Fruit fly (Drosophila melanogaster) whole organism, embryonic: ENCODE measurements around the gene CG17239.
A peak's percentile ranks its signal among the peaks of the same experiment; 100 is the strongest.

Source experiments
- Aef1 ChIP-seq: fragments of 200-800 bp; sonication (Bioruptor generic); IDR thresholded peaks from 3 replicates; pipeline ENCODE4 v1.3.6; 2022; ENCODE audit warnings: missing biosample characterization, missing genetic modification characterization
- Atf6 ChIP-seq: fragments of 200-800 bp; sonication (Bioruptor generic); IDR thresholded peaks from 2 replicates; pipeline ENCODE4 v1.3.6; 2022; ENCODE audit warnings: missing biosample characterization, missing genetic modification characterization
- CG10274 ChIP-seq: fragments of 200-800 bp; sonication (Bioruptor generic); optimal IDR thresholded peaks from 3 replicates; lab custom pipeline; 2017; ENCODE audit warnings: missing biosample characterization, mild to moderate bottlenecking, missing genetic modification characterization
- CG10979 ChIP-seq: fragments of 200-800 bp; sonication (Bioruptor generic); optimal IDR thresholded peaks from 2 replicates; lab custom pipeline; 2018; ENCODE audit warnings: missing biosample characterization, mild to moderate bottlenecking, missing genetic modification characterization, moderate library complexity
- CG11456 ChIP-seq: fragments of 200-800 bp; sonication (Bioruptor generic); IDR thresholded peaks from 3 replicates; pipeline ENCODE4 v1.3.6; 2022; ENCODE audit warnings: missing biosample characterization, missing genetic modification characterization
- CG11504 ChIP-seq: fragments of 200-800 bp; sonication (Bioruptor generic); optimal IDR thresholded peaks from 3 replicates; lab custom pipeline; 2019; ENCODE audit warnings: missing biosample characterization, mild to moderate bottlenecking, missing genetic modification characterization, moderate library complexity
- CG14860 ChIP-seq: fragments of 200-800 bp; sonication (Bioruptor generic); IDR thresholded peaks from 3 replicates; pipeline ENCODE4 v1.3.6; 2022; ENCODE audit warnings: missing biosample characterization, missing genetic modification characterization; ENCODE audit not compliant: partially characterized antibody
- CG14965 ChIP-seq: fragments of 200-800 bp; sonication (Bioruptor generic); optimal IDR thresholded peaks from 2 replicates; lab custom pipeline; 2016; ENCODE audit warnings: missing biosample characterization, missing genetic modification characterization, borderline replicate concordance
- CG15696 ChIP-seq: fragments of 200-800 bp; sonication (Bioruptor generic); optimal IDR thresholded peaks from 2 replicates; lab custom pipeline; 2019; ENCODE audit warnings: missing biosample characterization, mild to moderate bottlenecking, missing genetic modification characterization, moderate library complexity
- CG1647 ChIP-seq: fragments of 200-800 bp; sonication (Bioruptor generic); optimal IDR thresholded peaks from 3 replicates; lab custom pipeline; 2016; ENCODE audit warnings: missing biosample characterization, missing genetic modification characterization
- CG16815 ChIP-seq: fragments of 200-800 bp; sonication (Bioruptor generic); optimal IDR thresholded peaks from 3 replicates; lab custom pipeline; 2017; ENCODE audit warnings: missing biosample characterization, mild to moderate bottlenecking, missing genetic modification characterization
- CG17359 ChIP-seq: fragments of 200-800 bp; sonication (Bioruptor generic); optimal IDR thresholded peaks from 3 replicates; lab custom pipeline; 2018; ENCODE audit warnings: missing biosample characterization, mild to moderate bottlenecking, missing genetic modification characterization, moderate library complexity
- CG17829 ChIP-seq: fragments of 200-800 bp; optimal IDR thresholded peaks from 2 replicates; lab custom pipeline; 2019; ENCODE audit warnings: missing biosample characterization, mild to moderate bottlenecking, missing genetic modification characterization, moderate library complexity
- CG18262 ChIP-seq: fragments of 200-800 bp; optimal IDR thresholded peaks from 3 replicates; lab custom pipeline; 2019; ENCODE audit warnings: missing biosample characterization, mild to moderate bottlenecking, missing genetic modification characterization, moderate library complexity
- CG2678 ChIP-seq: fragments of 200-800 bp; sonication (Bioruptor generic); optimal IDR thresholded peaks from 3 replicates; lab custom pipeline; 2019; ENCODE audit warnings: missing biosample characterization, mild to moderate bottlenecking, missing genetic modification characterization, moderate library complexity
- CG34224 ChIP-seq: fragments of 200-800 bp; sonication (Bioruptor generic); IDR thresholded peaks from 3 replicates; pipeline ENCODE4 v1.3.6; 2022; ENCODE audit warnings: missing biosample characterization, missing genetic modification characterization; ENCODE audit not compliant: partially characterized antibody
- CG4360 ChIP-seq: fragments of 200-800 bp; sonication (Bioruptor generic); IDR thresholded peaks from 2 replicates; pipeline ENCODE4 v1.3.6; 2022; ENCODE audit warnings: missing biosample characterization, missing genetic modification characterization
- CG43689 ChIP-seq: fragments of 200-800 bp; sonication (Bioruptor generic); IDR thresholded peaks from 2 replicates; pipeline ENCODE4 v1.3.6; 2022; ENCODE audit warnings: missing biosample characterization, missing genetic modification characterization
- CG8359 ChIP-seq: fragments of 200-800 bp; sonication (Bioruptor generic); optimal IDR thresholded peaks from 2 replicates; lab custom pipeline; 2017; ENCODE audit warnings: missing biosample characterization, mild to moderate bottlenecking, missing genetic modification characterization, borderline replicate concordance
- CG9797 ChIP-seq: fragments of 200-800 bp; sonication (Bioruptor generic); optimal IDR thresholded peaks from 3 replicates; lab custom pipeline; 2018; ENCODE audit warnings: missing biosample characterization, mild to moderate bottlenecking, missing genetic modification characterization
- D19B ChIP-seq: fragments of 200-800 bp; sonication (Bioruptor generic); optimal IDR thresholded peaks from 2 replicates; lab custom pipeline; 2017; ENCODE audit warnings: missing biosample characterization, mild to moderate bottlenecking, missing genetic modification characterization
- Dbx ChIP-seq: fragments of 200-800 bp; sonication (Bioruptor generic); IDR thresholded peaks from 3 replicates; pipeline ENCODE4 v1.3.6; 2022; ENCODE audit warnings: missing biosample characterization, missing genetic modification characterization
- Dll ChIP-seq: fragments of 200-800 bp; sonication (Bioruptor generic); IDR thresholded peaks from 4 replicates; pipeline ENCODE4 v1.3.6; 2022; ENCODE audit warnings: missing biosample characterization, missing genetic modification characterization; ENCODE audit not compliant: partially characterized antibody
- E2f1 ChIP-seq: fragments of 200-800 bp; sonication (Bioruptor generic); IDR thresholded peaks from 2 replicates; pipeline ENCODE4 v1.3.6; 2022; ENCODE audit warnings: missing biosample characterization, missing genetic modification characterization
- E2f2 ChIP-seq: fragments of 200-800 bp; sonication (Bioruptor generic); IDR thresholded peaks from 2 replicates; pipeline ENCODE4 v1.3.6; 2022; ENCODE audit warnings: missing biosample characterization, missing genetic modification characterization
- Eip74EF ChIP-seq, 2 experiments: fragments of 200-800 bp in 1 of 2; fragments of >200 bp in 1 of 2; sonication (Bioruptor generic) in 1 of 2; optimal IDR thresholded peaks; 2 replicates each; lab custom pipeline; 2017 to 2019; ENCODE audit warnings: missing biosample characterization in 2 of 2, missing genetic modification characterization in 2 of 2, mild to moderate bottlenecking in 1 of 2, moderate library complexity in 1 of 2
- Ets65A ChIP-seq: fragments of 200-800 bp; sonication (Bioruptor generic); peaks from one replicate; lab custom pipeline; 2016; ENCODE audit warnings: missing biosample characterization, missing genetic modification characterization
- Gug ChIP-seq: fragments of 200-800 bp; sonication (Bioruptor generic); IDR thresholded peaks from 4 replicates; pipeline ENCODE4 v1.3.6; 2022; ENCODE audit warnings: missing biosample characterization, missing genetic modification characterization
- NFAT ChIP-seq: fragments of 200-800 bp; sonication (Bioruptor generic); IDR thresholded peaks from 2 replicates; pipeline ENCODE4 v1.3.6; 2022; ENCODE audit warnings: missing biosample characterization, missing genetic modification characterization
- Nf-YA ChIP-seq: fragments of 200-800 bp; sonication (Bioruptor generic); IDR thresholded peaks from 2 replicates; pipeline ENCODE4 v1.3.6; 2022; ENCODE audit warnings: missing biosample characterization, missing genetic modification characterization
- Xrp1 ChIP-seq: fragments of 200-800 bp; sonication (Bioruptor generic); IDR thresholded peaks from 2 replicates; pipeline ENCODE4 v1.3.6; 2022; ENCODE audit warnings: missing biosample characterization, missing genetic modification characterization
- bcd ChIP-seq: fragments of 200-800 bp; sonication (Bioruptor generic); optimal IDR thresholded peaks from 2 replicates; lab custom pipeline; 2017; ENCODE audit warnings: missing biosample characterization, mild to moderate bottlenecking, missing genetic modification characterization
- cato ChIP-seq: fragments of 200-800 bp; sonication (Bioruptor generic); optimal IDR thresholded peaks from 2 replicates; lab custom pipeline; 2016; ENCODE audit warnings: missing biosample characterization, missing genetic modification characterization, borderline replicate concordance
- danr ChIP-seq: fragments of 200-800 bp; sonication (Bioruptor generic); IDR thresholded peaks from 2 replicates; pipeline ENCODE4 v1.3.6; 2022; ENCODE audit warnings: missing biosample characterization, missing genetic modification characterization
- eve ChIP-seq, 2 experiments: fragments of >200 bp; optimal IDR thresholded peaks; 2 replicates each; lab custom pipeline; 2017; ENCODE audit warnings: missing biosample characterization in 2 of 2, missing genetic modification characterization in 2 of 2
- lola ChIP-seq, 3 experiments: fragments of >200 bp in 2 of 3; fragments of 200-800 bp in 1 of 3; sonication (Bioruptor generic) in 1 of 3; optimal IDR thresholded peaks; 2 replicates each; lab custom pipeline; 2017 to 2019; ENCODE audit warnings: missing biosample characterization in 3 of 3, missing genetic modification characterization in 3 of 3, mild to moderate bottlenecking in 1 of 3, moderate library complexity in 1 of 3
- phol ChIP-seq: fragments of 200-800 bp; sonication (Bioruptor generic); optimal IDR thresholded peaks from 3 replicates; lab custom pipeline; 2018; ENCODE audit warnings: missing biosample characterization, mild to moderate bottlenecking, missing genetic modification characterization, moderate library complexity
- prd ChIP-seq, 3 experiments: fragments of >200 bp in 2 of 3; fragments of 200-800 bp in 1 of 3; sonication (Bioruptor generic) in 1 of 3; optimal IDR thresholded peaks in 2 of 3; IDR thresholded peaks in 1 of 3; 2 replicates in 2 of 3; 3 replicates in 1 of 3; pipeline versions ENCODE4 v1.3.6 to Lab custom; 2017 to 2022; ENCODE audit warnings: missing biosample characterization in 1 of 3, missing genetic modification characterization in 1 of 3
- shn ChIP-seq: fragments of 200-800 bp; sonication (Bioruptor generic); optimal IDR thresholded peaks from 3 replicates; lab custom pipeline; 2016; ENCODE audit warnings: missing biosample characterization, missing genetic modification characterization
- stwl ChIP-seq: fragments of 200-800 bp; sonication (Bioruptor generic); optimal IDR thresholded peaks from 3 replicates; lab custom pipeline; 2018; ENCODE audit warnings: missing biosample characterization, mild to moderate bottlenecking, missing genetic modification characterization, moderate library complexity
- sug ChIP-seq: fragments of 200-800 bp; optimal IDR thresholded peaks from 2 replicates; lab custom pipeline; 2019; ENCODE audit warnings: missing biosample characterization, mild to moderate bottlenecking, missing genetic modification characterization, moderate library complexity
- tio ChIP-seq: fragments of 200-800 bp; sonication (Bioruptor generic); optimal IDR thresholded peaks from 2 replicates; lab custom pipeline; 2017; ENCODE audit warnings: missing biosample characterization, missing genetic modification characterization, inconsistent platforms
- vfl ChIP-seq: fragments of 200-800 bp; sonication (Bioruptor generic); optimal IDR thresholded peaks from 2 replicates; lab custom pipeline; 2016; ENCODE audit warnings: missing biosample characterization, missing genetic modification characterization
- vnd ChIP-seq: fragments of 200-800 bp; sonication (Bioruptor generic); IDR thresholded peaks from 3 replicates; pipeline ENCODE4 v1.3.6; 2022; ENCODE audit warnings: missing biosample characterization, missing genetic modification characterization; ENCODE audit not compliant: partially characterized antibody
- wdn ChIP-seq: fragments of 200-800 bp; sonication (Bioruptor generic); IDR thresholded peaks from 2 replicates; pipeline ENCODE4 v1.3.6; 2022; ENCODE audit warnings: missing biosample characterization, missing genetic modification characterization
- wek ChIP-seq: fragments of 200-800 bp; sonication (Bioruptor generic); optimal IDR thresholded peaks from 3 replicates; lab custom pipeline; 2018; ENCODE audit warnings: missing biosample characterization, mild to moderate bottlenecking, missing genetic modification characterization, moderate library complexity
- zfh2 ChIP-seq: fragments of 200-800 bp; sonication (Bioruptor generic); optimal IDR thresholded peaks from 2 replicates; lab custom pipeline; 2016; ENCODE audit warnings: missing biosample characterization, missing genetic modification characterization

Gene CG17239

DNA sequence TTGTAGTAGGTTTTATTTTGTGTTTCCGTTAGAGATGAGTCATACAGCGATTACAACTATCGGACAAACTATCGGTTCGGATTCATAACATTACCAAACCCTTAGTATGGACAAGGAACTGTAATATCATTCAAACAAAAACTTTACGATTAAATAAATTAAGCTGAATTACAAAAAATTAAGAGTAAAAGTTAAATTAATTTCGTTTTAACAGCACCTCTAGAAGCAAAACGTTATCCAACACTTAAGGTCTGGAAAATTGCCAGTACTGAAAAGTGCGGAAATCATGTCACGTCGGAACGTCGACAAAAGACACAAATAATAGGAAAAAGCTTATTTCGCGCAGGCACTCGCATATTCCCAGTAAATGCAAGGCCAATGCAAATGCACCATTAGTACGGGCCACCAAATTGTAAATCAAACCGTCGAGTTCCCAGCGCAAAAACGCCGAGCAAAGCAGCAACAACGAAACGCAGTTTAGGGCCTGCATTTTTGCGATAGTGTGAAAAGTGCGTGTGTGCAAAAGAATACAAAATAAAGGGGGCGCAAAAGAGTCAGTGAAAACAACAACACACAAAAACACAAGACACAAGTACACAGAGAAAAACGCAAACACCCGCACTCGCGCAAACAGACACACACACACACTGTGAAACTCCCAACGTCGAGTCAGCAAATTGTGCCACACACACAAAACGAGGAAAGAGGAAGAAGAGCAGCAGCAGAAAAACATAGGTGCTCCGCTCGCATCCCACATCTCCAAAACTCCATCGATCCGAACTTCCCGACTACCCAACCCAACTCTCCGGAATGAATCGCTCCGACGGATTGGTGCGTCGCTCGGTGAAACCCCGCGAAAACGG lies 25.7 kb downstream of the CG17239 start, which contains the start of the genes CG15387 and sau (continued):
- no peak; the same call in none of the 2 replicates for TF ChIP-seq NFAT (GFP tag; lab: Robert Waterston, UW)
- peak; percentile 60 for TF ChIP-seq CG10274 (GFP tag; lab: Kevin White, UChicago)
- peak; percentile 82 for TF ChIP-seq bcd (GFP tag; lab: Kevin White, UChicago)
- no peak for TF ChIP-seq eve (GFP tag; optimal IDR thresholded peaks at IDR 0.05; lab: Kevin White, UChicago)
- peak; percentile 90 for TF ChIP-seq Atf6
- peak; percentile 99 for TF ChIP-seq Ets65A (GFP tag; lab: Kevin White, UChicago)
- peak; percentile 64 for TF ChIP-seq CG43689 (GFP tag; lab: Robert Waterston, UW)
- TF ChIP-seq D19B (GFP tag; lab: Kevin White, UChicago): peak; percentile 56
- TF ChIP-seq Dll: peak; percentile 96
- TF ChIP-seq CG2678 (tag; lab: Kevin White, UChicago): peak; percentile 88
- peak; percentile 93 for TF ChIP-seq CG34224 (GFP tag; lab: Robert Waterston, UW)
- peak; percentile 48 for TF ChIP-seq wek (GFP tag; lab: Kevin White, UChicago)
- peak; percentile 87 for TF ChIP-seq CG11504 (tag; lab: Kevin White, UChicago)
- peak; percentile 38 for TF ChIP-seq CG4360
- TF ChIP-seq Eip74EF (GFP tag; optimal IDR thresholded peaks at IDR 0.05; lab: Kevin White, UChicago): peak in 1 of 2 experiments; percentile 65
- TF ChIP-seq Gug: peak; percentile 76
- TF ChIP-seq phol: peak; percentile 88
- peak; percentile 83 for TF ChIP-seq CG18262 (tag; lab: Kevin White, UChicago)
- TF ChIP-seq tio (GFP tag; lab: Kevin White, UChicago): peak; percentile 81
- TF ChIP-seq CG14965: no peak
- peak; percentile 93 for TF ChIP-seq stwl
- no peak for TF ChIP-seq prd (optimal IDR thresholded peaks at IDR 0.05; lab: Kevin White, UChicago)
- TF ChIP-seq prd (GFP tag; IDR thresholded peaks at IDR 0.05; lab: Robert Waterston, UW): peak; percentile 88
- TF ChIP-seq CG17829 (tag; lab: Kevin White, UChicago): peak; percentile 93
- peak; percentile 88 for TF ChIP-seq Xrp1 (GFP tag; lab: Robert Waterston, UW)
- TF ChIP-seq CG9797 (GFP tag; lab: Kevin White, UChicago): no peak
- TF ChIP-seq wdn (GFP tag; lab: Robert Waterston, UW): peak; percentile 73; the same call in 1 of the 2 replicates
- TF ChIP-seq sug (tag; lab: Kevin White, UChicago): peak; percentile 89
- peak; percentile 47 for TF ChIP-seq Nf-YA
- peak; percentile 86 for TF ChIP-seq vfl (GFP tag; lab: Kevin White, UChicago)
- peak; percentile 77 for TF ChIP-seq CG10979 (tag; lab: Kevin White, UChicago)
- peak; percentile 84 for TF ChIP-seq CG17359 (tag; lab: Kevin White, UChicago)
- peak; percentile 92 for TF ChIP-seq vnd (GFP tag; lab: Robert Waterston, UW)
- peak; percentile 65 for TF ChIP-seq E2f2 (GFP tag; lab: Robert Waterston, UW)
- TF ChIP-seq Dbx (GFP tag; lab: Robert Waterston, UW): peak; percentile 84
- peak; percentile 93 for TF ChIP-seq zfh2
- peak; percentile 89 for TF ChIP-seq CG14860
- TF ChIP-seq lola (GFP tag; optimal IDR thresholded peaks at IDR 0.05; lab: Kevin White, UChicago): peak in 1 of 3 experiments; percentile 82
- peak; percentile 93 for TF ChIP-seq shn (GFP tag; lab: Kevin White, UChicago)
- TF ChIP-seq CG15696 (tag; lab: Kevin White, UChicago): peak; percentile 86
- TF ChIP-seq E2f1: peak; percentile 80
- peak; percentile 84 for TF ChIP-seq CG11456
- TF ChIP-seq cato (GFP tag; lab: Kevin White, UChicago): peak; percentile 76
- peak; percentile 41 for TF ChIP-seq CG8359 (GFP tag; lab: Kevin White, UChicago)
- peak; percentile 72 for TF ChIP-seq CG1647
- TF ChIP-seq CG16815 (GFP tag; lab: Kevin White, UChicago): peak; percentile 70
- TF ChIP-seq Aef1 (GFP tag; lab: Robert Waterston, UW): peak; percentile 79
- TF ChIP-seq danr (GFP tag; lab: Robert Waterston, UW): peak; percentile 58
